Worm (Caenorhabditis elegans) whole organism, late embryonic: ENCODE data around the gene dhs-18.

ENCODE experiments used
- F13H6.1 ChIP-seq: sonication (generic microtip); optimal IDR thresholded peaks from 2 replicates; lab custom pipeline; 2016; ENCODE audit warnings: missing genetic modification characterization, missing compliant biosample characterization
- K02D7.2 ChIP-seq: sonication (generic microtip); optimal IDR thresholded peaks from 2 replicates; lab custom pipeline; 2017; ENCODE audit warnings: mild to moderate bottlenecking, missing genetic modification characterization, missing compliant biosample characterization
- T23F11.4 ChIP-seq: fragments of 200-800 bp; sonication (Bioruptor generic); optimal IDR thresholded peaks from 2 replicates; lab custom pipeline; 2018; ENCODE audit warnings: mild to moderate bottlenecking, missing genetic modification characterization, missing compliant biosample characterization
- ceh-18 ChIP-seq: sonication (generic microtip); optimal IDR thresholded peaks from 2 replicates; lab custom pipeline; 2016; ENCODE audit warnings: missing genetic modification characterization, missing compliant biosample characterization
- che-1 ChIP-seq: sonication (generic microtip); optimal IDR thresholded peaks from 2 replicates; lab custom pipeline; 2016; ENCODE audit warnings: mild to moderate bottlenecking, missing genetic modification characterization, missing compliant biosample characterization
- nfya-1 ChIP-seq: sonication (generic microtip); optimal IDR thresholded peaks from 2 replicates; lab custom pipeline; 2017; ENCODE audit warnings: missing genetic modification characterization, mild to moderate bottlenecking, missing compliant biosample characterization, antibody characterized with exemption, moderate library complexity
- pha-4 ChIP-seq: fragments of 150-350 bp; optimal IDR thresholded peaks from 2 replicates; lab custom pipeline; 2018; ENCODE audit warnings: missing biosample characterization, missing genetic modification reagents, missing genetic modification characterization
- tbx-2 ChIP-seq: sonication (generic microtip); optimal IDR thresholded peaks from 2 replicates; lab custom pipeline; 2016; ENCODE audit warnings: missing genetic modification characterization, missing compliant biosample characterization

DNA sequence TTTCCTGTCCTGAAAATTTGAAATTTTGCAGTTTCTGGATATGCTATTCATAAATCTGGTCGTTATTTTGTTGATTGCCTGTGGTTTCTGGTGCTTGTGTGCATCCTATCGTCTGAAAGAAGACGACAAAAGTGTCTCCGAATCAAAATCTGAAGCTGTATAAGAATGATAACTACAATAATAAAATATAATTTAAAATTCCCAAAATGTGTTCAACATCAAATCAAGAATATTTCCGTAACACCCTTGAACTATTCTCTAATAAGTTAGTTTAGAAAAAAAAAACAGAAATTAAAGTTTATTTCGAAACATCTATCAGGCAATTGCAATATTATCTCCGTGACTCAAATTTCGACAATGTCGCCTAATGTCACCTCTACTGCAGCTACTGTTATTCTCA, 6.2 kb downstream of the dhs-18 start, which contains the start of gene C45B11.8:
- TF ChIP-seq K02D7.2 (tag; lab: Kevin White, UChicago): no peak
- TF ChIP-seq nfya-1 (tag; lab: Kevin White, UChicago): no peak
- no peak for TF ChIP-seq F13H6.1 (tag; lab: Kevin White, UChicago)
- TF ChIP-seq ceh-18: no peak
- no peak for TF ChIP-seq T23F11.4 (GFP tag; lab: Kevin White, UChicago)
- no peak for TF ChIP-seq tbx-2 (tag; lab: Kevin White, UChicago)
- TF ChIP-seq che-1: no peak
- no peak for TF ChIP-seq pha-4 (tag; lab: Kevin White, UChicago)
